Fruit fly (Drosophila melanogaster) whole organism: ENCODE results near the gene CG17010.

ENCODE experiments used
- CG8478 ChIP-seq: fragments of >200 bp; optimal IDR thresholded peaks from 2 replicates; lab custom pipeline; 2018; ENCODE audit warnings: inconsistent platforms
- pan ChIP-seq: fragments of >200 bp; optimal IDR thresholded peaks from 2 replicates; lab custom pipeline; 2017
- usp ChIP-seq: fragments of >200 bp; optimal IDR thresholded peaks from 2 replicates; lab custom pipeline; 2017; ENCODE audit warnings: missing biosample characterization, missing genetic modification characterization, mixed read lengths

DNA sequence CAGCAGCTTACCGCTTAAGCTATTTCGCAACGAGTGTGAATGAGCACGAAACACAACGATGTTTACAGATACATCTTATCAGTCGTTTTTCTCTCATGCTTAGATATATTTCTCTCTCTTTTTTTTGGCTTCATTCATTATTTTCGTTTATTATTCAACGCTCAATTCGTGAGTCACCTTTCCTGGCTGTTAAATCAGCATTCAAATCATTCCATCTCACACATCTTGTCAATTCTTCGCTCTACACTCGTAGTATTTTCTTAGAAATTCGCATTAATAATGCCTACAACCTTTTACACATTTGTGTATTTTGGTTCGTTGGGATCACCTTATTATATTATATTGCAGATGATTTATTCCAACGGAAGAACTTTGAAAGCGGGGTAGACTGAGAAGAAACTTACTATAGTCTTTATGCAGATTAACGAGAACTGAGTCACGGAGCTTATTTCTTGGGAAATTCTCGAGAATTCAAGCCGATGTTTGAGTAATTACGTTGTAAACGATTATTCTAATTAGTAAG lies 48.4 kb downstream of the CG17010 start:
- TF ChIP-seq CG8478 (lab: Kevin White, UChicago) (no peak), usp (GFP tag; lab: Kevin White, UChicago) (no peak), pan (lab: Kevin White, UChicago) (no peak)
